Worm (Caenorhabditis elegans) whole organism, early embryonic: ENCODE measurements around the gene srsy-2.

Experiments used
- F13C5.2 ChIP-seq: sonication (generic microtip); optimal IDR thresholded peaks from 2 replicates; lab custom pipeline; 2017; ENCODE audit warnings: mild to moderate bottlenecking, missing genetic modification characterization, inconsistent platforms, missing compliant biosample characterization
- aly-1 ChIP-seq: sonication (generic microtip); optimal IDR thresholded peaks from 2 replicates; lab custom pipeline; 2016; ENCODE audit warnings: missing genetic modification characterization, missing compliant biosample characterization
- ama-1 ChIP-seq: fragments of 150-350 bp; optimal IDR thresholded peaks from 2 replicates; lab custom pipeline; 2014
- ceh-13 ChIP-seq: fragments of 200-800 bp; sonication (Bioruptor generic); optimal IDR thresholded peaks from 2 replicates; lab custom pipeline; 2018; ENCODE audit warnings: mild to moderate bottlenecking, missing genetic modification characterization, missing compliant biosample characterization
- ets-7 ChIP-seq: sonication (generic microtip); optimal IDR thresholded peaks from 2 replicates; lab custom pipeline; 2016; ENCODE audit warnings: missing genotype, missing genetic modification characterization, missing compliant biosample characterization
- flt-1 ChIP-seq: fragments of 200-800 bp; sonication (Bioruptor generic); IDR thresholded peaks from 2 replicates; pipeline ENCODE4 v1.3.6; 2022; ENCODE audit warnings: missing genetic modification characterization, missing compliant biosample characterization
- hmbx-1 ChIP-seq: sonication (generic microtip); optimal IDR thresholded peaks from 2 replicates; lab custom pipeline; 2016; ENCODE audit warnings: mild to moderate bottlenecking, missing genetic modification characterization, missing compliant biosample characterization
- hmg-4 ChIP-seq: fragments of 200-800 bp; sonication (Bioruptor generic); optimal IDR thresholded peaks from 2 replicates; lab custom pipeline; 2018; ENCODE audit warnings: mild to moderate bottlenecking, missing genetic modification characterization, missing compliant biosample characterization
- hnd-1 ChIP-seq: sonication (generic microtip); optimal IDR thresholded peaks from 2 replicates; lab custom pipeline; 2016; ENCODE audit warnings: missing genetic modification characterization, missing compliant biosample characterization
- sea-1 ChIP-seq: fragments of 200-800 bp; sonication (Bioruptor generic); conservative IDR thresholded peaks from 2 replicates; pipeline ENCODE4 v1.3.6; 2022; ENCODE audit warnings: missing genetic modification characterization, missing compliant biosample characterization

DNA sequence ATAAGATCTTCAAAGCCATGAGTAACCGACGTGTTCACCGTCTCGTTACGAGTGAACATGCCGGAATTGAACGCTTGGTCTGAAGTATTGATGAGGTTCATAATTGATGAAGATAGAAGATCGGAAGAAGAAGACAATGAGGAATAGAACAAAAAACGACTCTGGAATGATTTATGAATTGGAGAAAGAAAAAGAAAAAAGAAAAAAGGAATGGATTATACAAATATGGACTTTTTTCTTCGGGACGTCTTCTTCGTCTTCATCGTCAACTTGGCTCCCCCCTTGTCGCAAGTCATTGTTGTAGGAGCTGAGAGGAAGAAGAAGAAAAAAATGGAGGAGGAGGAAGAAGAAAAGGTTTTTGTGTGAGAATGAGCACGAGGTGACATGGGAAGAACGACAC, at the start of gene srsy-2:
- TF ChIP-seq ceh-13 (GFP tag; lab: Kevin White, UChicago): no peak
- TF ChIP-seq flt-1 (GFP tag; lab: Robert Waterston, UW): no peak
- no peak for TF ChIP-seq ama-1
- no peak for TF ChIP-seq aly-1 (tag; lab: Kevin White, UChicago)
- TF ChIP-seq hnd-1: no peak
- no peak for TF ChIP-seq F13C5.2 (tag; lab: Kevin White, UChicago)
- TF ChIP-seq ets-7 (tag; lab: Kevin White, UChicago): no peak
- no peak for TF ChIP-seq sea-1 (GFP tag; lab: Robert Waterston, UW)
- no peak for TF ChIP-seq hmbx-1 (tag; lab: Kevin White, UChicago)
- no peak for TF ChIP-seq hmg-4 (GFP tag; lab: Kevin White, UChicago)
